Worm (Caenorhabditis elegans) whole organism, L4/young adult: ENCODE results near the gene ZK370.4.

Experiments
- W03F9.2 ChIP-seq: fragments of 150-350 bp; optimal IDR thresholded peaks from 2 replicates; lab custom pipeline; 2014; ENCODE audit warnings: missing biosample characterization, missing genetic modification characterization
- dao-5 ChIP-seq: sonication (generic microtip); optimal IDR thresholded peaks from 2 replicates; lab custom pipeline; 2016; ENCODE audit warnings: missing genotype, missing genetic modification characterization, moderate library complexity, missing compliant biosample characterization
- him-1 ChIP-seq: sonication (generic microtip); optimal IDR thresholded peaks from 2 replicates; lab custom pipeline; 2016; ENCODE audit warnings: missing genotype, missing genetic modification reagents, missing genetic modification characterization, missing compliant biosample characterization

ce11 chrIII:8697268-8697907 is 33.8 kb downstream of the ZK370.4 start:
- TF ChIP-seq him-1 (tag; lab: Kevin White, UChicago) (no peak), W03F9.2 (no peak), dao-5 (tag; lab: Kevin White, UChicago) (no peak)
